Fruit fly (Drosophila melanogaster) whole organism: ENCODE results near the gene CG11504.

Source experiments
- Dll ChIP-seq: fragments of >200 bp; optimal IDR thresholded peaks from 2 replicates; lab custom pipeline; 2017
- EcR ChIP-seq, 2 experiments: fragments of >200 bp; optimal IDR thresholded peaks; 2 replicates each; lab custom pipeline; 2017; ENCODE audit warnings: missing biosample characterization in 2 of 2, missing genetic modification characterization in 2 of 2, missing genetic modification reagents in 2 of 2
- psq ChIP-seq: fragments of >200 bp; optimal IDR thresholded peaks from 2 replicates; lab custom pipeline; 2017

DNA sequence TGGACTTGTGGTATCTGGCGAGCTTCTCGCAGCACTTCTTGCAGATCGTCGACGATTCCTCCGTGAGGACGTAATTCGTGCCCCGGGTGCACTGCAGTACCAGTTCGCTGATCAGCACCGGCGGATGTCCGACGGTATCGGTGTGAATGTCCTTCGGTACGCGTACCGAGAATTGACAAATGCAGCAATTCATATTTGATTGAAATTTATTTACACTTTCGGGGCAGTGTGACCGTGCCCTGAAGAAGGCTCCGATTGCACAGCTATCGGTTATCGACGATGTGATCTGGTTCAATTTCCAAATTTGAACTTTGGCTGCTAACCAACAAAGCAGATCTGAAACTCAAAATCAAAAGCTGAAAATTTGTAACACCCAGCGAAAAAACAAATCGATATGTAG, 38.9 kb downstream of the CG11504 start, which contains the start of gene ZIPIC:
- TF ChIP-seq Dll (lab: Kevin White, UChicago) (no peak), psq (no peak), EcR (GFP tag; optimal IDR thresholded peaks at IDR 0.05; lab: Kevin White, UChicago) (no peak)
